Fruit fly (Drosophila melanogaster): Measurements from ENCODE around the gene CG15239.

DNA sequence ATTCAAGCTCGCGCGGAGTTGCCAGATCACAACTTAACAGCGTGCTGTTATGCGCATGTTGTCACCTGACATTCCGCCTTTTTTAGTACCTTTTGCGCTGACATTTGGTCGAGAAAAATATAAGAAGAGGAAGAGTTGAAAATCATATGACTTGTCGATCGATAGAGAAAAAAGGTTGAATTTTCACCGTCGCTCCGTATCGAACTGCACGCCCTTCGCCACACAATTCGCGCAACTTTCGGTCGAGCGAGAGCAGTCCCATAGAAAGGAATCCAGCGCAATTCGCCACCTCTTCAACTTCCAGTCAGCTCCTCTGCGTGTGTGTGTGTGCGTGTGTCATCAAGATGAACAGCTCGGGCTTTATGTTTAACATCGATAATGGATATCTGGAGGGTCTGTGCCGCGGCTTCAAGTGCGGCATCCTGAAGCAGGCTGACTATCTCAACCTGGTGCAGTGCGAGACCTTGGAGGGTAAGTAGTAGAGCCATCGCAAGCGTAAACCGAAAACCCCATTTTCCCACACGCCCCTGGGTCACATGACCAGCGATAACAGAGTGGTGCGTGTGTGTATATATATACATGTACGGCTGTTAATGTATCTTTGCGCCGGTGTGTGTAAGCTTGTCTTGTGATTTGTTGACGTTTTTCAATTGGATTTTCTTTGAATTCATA is 3.2 kb upstream of the CG15239 start, which contains the start of gene VhaAC39-1:
- TF ChIP-seq cad (GFP tag; optimal IDR thresholded peaks at IDR 0.05), result no peak
- TF ChIP-seq abd-A (tag; optimal IDR thresholded peaks at IDR 0.05), result no peak
- no peak for TF ChIP-seq CG8089 (GFP tag; optimal IDR thresholded peaks at IDR 0.05)
- no peak for TF ChIP-seq Oli (tag; optimal IDR thresholded peaks at IDR 0.05)
- no peak for TF ChIP-seq CG32532 (GFP tag; IDR thresholded peaks at IDR 0.05)
- no peak for TF ChIP-seq CG12769 (tag; optimal IDR thresholded peaks at IDR 0.05)
